Worm (Caenorhabditis elegans): ENCODE results near the gene far-8.

DNA sequence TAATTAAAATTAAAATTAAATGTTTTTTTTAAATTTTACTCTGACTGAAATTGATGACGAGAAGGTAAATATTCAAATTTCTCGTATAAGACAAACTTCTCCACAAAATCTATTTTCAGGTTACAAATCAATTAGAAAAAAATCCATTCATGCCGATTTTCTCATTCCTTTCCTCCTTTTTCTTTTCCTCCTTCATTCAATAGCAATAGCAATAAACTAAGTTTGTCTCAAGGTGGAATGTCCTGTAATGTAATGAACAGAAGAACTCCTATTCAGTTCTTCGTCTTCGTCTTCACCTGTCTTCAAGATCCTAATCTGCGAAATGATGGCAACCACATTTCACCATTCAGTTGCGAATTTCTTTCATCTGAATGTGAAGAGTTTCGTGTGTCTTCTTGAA, 26.9 kb upstream of the far-8 start, which contains the start of gene dac-1:
- TF ChIP-seq fos-1 (tag; optimal IDR thresholded peaks at IDR 0.05) (no peak), elt-1 (tag; optimal IDR thresholded peaks at IDR 0.05) (no peak), nhr-12 (tag; optimal IDR thresholded peaks at IDR 0.05) (no peak), fkh-2 (tag; optimal IDR thresholded peaks at IDR 0.05) (no peak), lin-15B (tag; optimal IDR thresholded peaks at IDR 0.05) (no peak)

Data from whole organism, L3 larva.